Worm (Caenorhabditis elegans): ENCODE measurements around the gene brc-1.
A peak's percentile ranks its signal among the peaks of the same experiment; 100 is the strongest.
"Not testable (repeated sequence)": the region's sequence is repeated elsewhere in the genome, so short reads cannot be mapped to it uniquely, and the experiment has no call there.

Gene brc-1

DNA sequence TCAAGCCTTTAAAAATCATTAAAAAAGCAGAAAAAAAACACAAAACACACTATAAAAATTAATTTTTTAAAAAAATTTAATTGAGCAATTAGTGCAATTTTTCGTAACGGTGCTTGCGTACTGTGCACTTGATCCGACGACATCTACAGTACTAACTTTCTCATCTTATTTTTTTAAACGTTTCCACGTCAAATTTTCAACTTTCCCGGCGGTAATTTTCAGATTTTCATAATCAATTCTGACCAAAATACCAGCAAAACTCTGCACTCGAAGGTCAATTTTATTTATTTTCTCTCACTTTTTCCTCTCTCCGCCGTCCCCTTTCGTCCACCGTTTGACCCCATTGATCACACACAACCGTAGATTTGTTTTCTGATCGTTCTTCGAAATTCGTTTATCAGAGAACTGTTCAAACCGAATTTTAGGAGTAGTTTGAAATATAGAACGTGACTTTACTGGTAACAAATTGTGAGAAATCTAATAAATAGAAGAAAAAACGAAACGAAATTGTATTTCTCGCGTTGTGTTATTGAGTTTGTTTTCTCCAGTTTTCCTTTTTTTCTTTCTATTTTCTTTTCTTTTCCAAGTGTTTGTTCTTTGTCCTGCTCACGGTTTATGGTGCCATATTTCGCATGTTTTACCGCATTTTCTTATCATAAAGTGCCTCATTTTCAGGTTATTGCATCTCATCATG is 1.2 kb upstream of the brc-1 start, which contains the start of gene acs-19 (continued):
- no peak for TF ChIP-seq rcor-1 (GFP tag; IDR thresholded peaks at IDR 0.05)
- TF ChIP-seq F22D6.2 (tag; optimal IDR thresholded peaks at IDR 0.05): no peak
- TF ChIP-seq akir-1 (GFP tag; optimal IDR thresholded peaks at IDR 0.05): no peak
- TF ChIP-seq sptf-2 (GFP tag; optimal IDR thresholded peaks at IDR 0.05): no peak
- TF ChIP-seq ztf-25 (GFP tag; IDR thresholded peaks at IDR 0.05): no peak
- TF ChIP-seq F49E8.2 (tag; optimal IDR thresholded peaks at IDR 0.05; ENCODE audit: insufficient read depth): no peak
- 0 out of 2 replicates have a peak, but pooled peaks have one; percentile 63 for TF ChIP-seq nfyb-1 (GFP tag; IDR thresholded peaks at IDR 0.05)
- no peak for TF ChIP-seq lin-54 (GFP tag; optimal IDR thresholded peaks at IDR 0.05)
- TF ChIP-seq F52B5.7 (tag; optimal IDR thresholded peaks at IDR 0.05): peak; percentile 30
- no peak for TF ChIP-seq unc-130 (GFP tag; optimal IDR thresholded peaks at IDR 0.05)
- TF ChIP-seq ztf-28 (GFP tag; IDR thresholded peaks at IDR 0.05): no peak
- TF ChIP-seq D2030.7 (GFP tag; IDR thresholded peaks at IDR 0.05): 0 out of 2 replicates have a peak, but pooled peaks have one; percentile 15
- TF ChIP-seq madf-8 (GFP tag; conservative IDR thresholded peaks at IDR 0.05): peak; percentile 41; the same call in 1 of the 2 replicates
- TF ChIP-seq xnd-1 (tag; optimal IDR thresholded peaks at IDR 0.05): no peak
- TF ChIP-seq K12H6.12 (tag; optimal IDR thresholded peaks at IDR 0.05): peak; percentile 53
- TF ChIP-seq madf-6 (GFP tag; IDR thresholded peaks at IDR 0.05): peak; percentile 76
- no peak for TF ChIP-seq B0019.2 (GFP tag; conservative IDR thresholded peaks at IDR 0.05)
- TF ChIP-seq F55B11.4 (tag; optimal IDR thresholded peaks at IDR 0.05; ENCODE audit: borderline replicate concordance, insufficient read depth): no peak
- no peak for TF ChIP-seq ets-4 (GFP tag; optimal IDR thresholded peaks at IDR 0.05)
- TF ChIP-seq dpff-1 (tag; optimal IDR thresholded peaks at IDR 0.05): no peak
- no peak for TF ChIP-seq tlf-1 (GFP tag; optimal IDR thresholded peaks at IDR 0.05)
- TF ChIP-seq Y95B8A.8 (GFP tag; IDR thresholded peaks at IDR 0.05): no peak
- no peak for TF ChIP-seq F57A8.1 (GFP tag; optimal IDR thresholded peaks at IDR 0.05)
- TF ChIP-seq cebp-1 (GFP tag; IDR thresholded peaks at IDR 0.05): no peak
- no peak for TF ChIP-seq cebp-1 (tag; optimal IDR thresholded peaks at IDR 0.05)
- peak; percentile 59 for TF ChIP-seq lsl-1 (GFP tag; optimal IDR thresholded peaks at IDR 0.05)
- no peak for TF ChIP-seq F10E7.11 (tag; optimal IDR thresholded peaks at IDR 0.05)

- not testable (repeated sequence) for TF ChIP-seq cebp-1 (GFP tag; IDR thresholded peaks at IDR 0.05)
- TF ChIP-seq cebp-1 (tag; optimal IDR thresholded peaks at IDR 0.05) (peak; percentile 23), hmg-1.2 (GFP tag; IDR thresholded peaks at IDR 0.05) (0 out of 2 replicates have a peak, but pooled peaks have one; percentile 11), nhr-80 (tag; optimal IDR thresholded peaks at IDR 0.05) (peak; percentile 23)
Observed at ce11 chrIII:3858003-3858402, 4.8 kb downstream of the brc-1 start.

DNA sequence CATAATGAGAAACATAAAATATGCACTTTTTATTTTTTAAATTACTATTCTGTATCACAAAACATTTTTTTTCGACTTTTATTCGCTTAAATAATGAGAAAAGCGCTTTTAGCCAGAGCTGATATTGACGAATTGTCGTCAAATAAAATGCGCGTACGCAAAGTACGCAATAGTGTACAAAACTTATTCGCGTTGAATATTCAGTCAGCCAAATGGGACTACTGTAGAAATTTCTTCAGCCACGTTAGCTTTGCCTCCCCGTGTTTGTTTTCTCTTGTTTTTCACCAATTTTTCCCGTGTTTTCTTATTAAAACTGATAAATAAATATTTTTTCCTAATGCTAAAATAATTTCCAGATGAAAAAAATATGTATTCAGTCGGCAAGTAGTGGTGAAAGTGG is 5.8 kb downstream of the brc-1 start:
- TF ChIP-seq rcor-1 (GFP tag; IDR thresholded peaks at IDR 0.05): peak; percentile 73
- peak; percentile 68 for TF ChIP-seq C06A6.2 (GFP tag; conservative IDR thresholded peaks at IDR 0.05)
- peak; percentile 28 for TF ChIP-seq attf-5 (GFP tag; optimal IDR thresholded peaks at IDR 0.05)
- 0 out of 2 replicates have a peak, but pooled peaks have one; percentile 36 for TF ChIP-seq egl-44 (GFP tag; IDR thresholded peaks at IDR 0.05)
- TF ChIP-seq egl-18 (GFP tag; IDR thresholded peaks at IDR 0.05): peak; percentile 56; the same call in 1 of the 2 replicates
- TF ChIP-seq C17E4.6 (GFP tag; IDR thresholded peaks at IDR 0.05): peak; percentile 47; the same call in 1 of the 2 replicates
- TF ChIP-seq ceh-27 (GFP tag; optimal IDR thresholded peaks at IDR 0.05): peak; percentile 4
- TF ChIP-seq K11D2.4 (GFP tag; IDR thresholded peaks at IDR 0.05): peak; percentile 94
- TF ChIP-seq ztf-28 (GFP tag; IDR thresholded peaks at IDR 0.05): peak; percentile 59; the same call in 1 of the 2 replicates
- TF ChIP-seq ekl-4 (GFP tag; IDR thresholded peaks at IDR 0.05): peak; percentile 50; the same call in 1 of the 2 replicates
- TF ChIP-seq egrh-3 (GFP tag; IDR thresholded peaks at IDR 0.05): 0 out of 2 replicates have a peak, but pooled peaks have one; percentile 11
- peak; percentile 59 for TF ChIP-seq F33H1.4 (GFP tag; IDR thresholded peaks at IDR 0.05)
- TF ChIP-seq cebp-1 (GFP tag; IDR thresholded peaks at IDR 0.05): peak; percentile 73
- peak; percentile 39 for TF ChIP-seq cebp-1 (tag; optimal IDR thresholded peaks at IDR 0.05)
- peak; percentile 50 for TF ChIP-seq lin-40 (tag; optimal IDR thresholded peaks at IDR 0.05)
- TF ChIP-seq bed-2 (GFP tag; IDR thresholded peaks at IDR 0.05): peak; percentile 81
- peak; percentile 85; the same call in 1 of the 2 replicates for TF ChIP-seq let-526 (GFP tag; IDR thresholded peaks at IDR 0.05)
- 0 out of 2 replicates have a peak, but pooled peaks have one; percentile 13 for TF ChIP-seq sea-2 (GFP tag; IDR thresholded peaks at IDR 0.05)
- TF ChIP-seq attf-3 (GFP tag; conservative IDR thresholded peaks at IDR 0.05): peak; percentile 68
- TF ChIP-seq mcd-1 (GFP tag; IDR thresholded peaks at IDR 0.05): peak; percentile 91
- peak; percentile 89 for TF ChIP-seq nfyb-1 (GFP tag; IDR thresholded peaks at IDR 0.05)
